Worm (Caenorhabditis elegans) whole organism, mixed stage, embryonic: ENCODE data around the gene nsph-4.3.

Experiments
- mab-5 ChIP-seq: fragments of 150-350 bp; optimal IDR thresholded peaks from 2 replicates; lab custom pipeline; 2014; ENCODE audit warnings: missing biosample characterization, missing genetic modification characterization
- nhr-12 ChIP-seq: fragments of 150-350 bp; optimal IDR thresholded peaks from 2 replicates; lab custom pipeline; 2014; ENCODE audit warnings: missing biosample characterization, missing genetic modification characterization
- nhr-28 ChIP-seq: fragments of 150-350 bp; optimal IDR thresholded peaks from 2 replicates; lab custom pipeline; 2014; ENCODE audit warnings: missing biosample characterization, missing genetic modification characterization
- nhr-76 ChIP-seq: sonication (generic microtip); optimal IDR thresholded peaks from 2 replicates; lab custom pipeline; 2017; ENCODE audit warnings: missing biosample characterization, missing genetic modification characterization
- sptf-1 ChIP-seq: sonication (generic microtip); optimal IDR thresholded peaks from 2 replicates; lab custom pipeline; 2017; ENCODE audit warnings: mild to moderate bottlenecking, missing genetic modification characterization, moderate library complexity, missing compliant biosample characterization
- unc-39 ChIP-seq: fragments of 150-350 bp; optimal IDR thresholded peaks from 2 replicates; lab custom pipeline; 2014; ENCODE audit warnings: missing biosample characterization, missing genetic modification characterization
- unc-62 ChIP-seq: fragments of 150-350 bp; optimal IDR thresholded peaks from 2 replicates; lab custom pipeline; 2014; ENCODE audit warnings: missing biosample characterization, missing genetic modification reagents, missing genetic modification characterization
- ztf-11 ChIP-seq: fragments of 150-350 bp; optimal IDR thresholded peaks from 2 replicates; lab custom pipeline; 2014; ENCODE audit warnings: missing biosample characterization, missing genetic modification characterization

- no peak for TF ChIP-seq unc-39 (tag; lab: Kevin White, UChicago)
- no peak for TF ChIP-seq nhr-12 (tag; lab: Kevin White, UChicago)
- TF ChIP-seq nhr-76 (tag; lab: Kevin White, UChicago): no peak
- no peak for TF ChIP-seq ztf-11
- no peak for TF ChIP-seq mab-5 (tag; lab: Kevin White, UChicago)
- peak; percentile 51 for TF ChIP-seq unc-62 (GFP tag; lab: Kevin White, UChicago)
- no peak for TF ChIP-seq nhr-28
- TF ChIP-seq sptf-1 (tag; lab: Kevin White, UChicago): no peak
Measured at ce11 chrIII:7643902-7644641, 35.0 kb upstream of the nsph-4.3 start.
